Fruit fly (Drosophila melanogaster): ENCODE measurements around the gene CG12402.

dm6 chr3R:14067904-14068636 lies 40.1 kb downstream of the CG12402 start:
- TF ChIP-seq fd102C (GFP tag; optimal IDR thresholded peaks at IDR 0.05) (no peak), Dll (GFP tag; IDR thresholded peaks at IDR 0.05; ENCODE audit: partially characterized antibody) (no peak), br (optimal IDR thresholded peaks at IDR 0.05) (no peak)
